Worm (Caenorhabditis elegans): ENCODE results near the gene bre-3.

The bre-3 gene

DNA sequence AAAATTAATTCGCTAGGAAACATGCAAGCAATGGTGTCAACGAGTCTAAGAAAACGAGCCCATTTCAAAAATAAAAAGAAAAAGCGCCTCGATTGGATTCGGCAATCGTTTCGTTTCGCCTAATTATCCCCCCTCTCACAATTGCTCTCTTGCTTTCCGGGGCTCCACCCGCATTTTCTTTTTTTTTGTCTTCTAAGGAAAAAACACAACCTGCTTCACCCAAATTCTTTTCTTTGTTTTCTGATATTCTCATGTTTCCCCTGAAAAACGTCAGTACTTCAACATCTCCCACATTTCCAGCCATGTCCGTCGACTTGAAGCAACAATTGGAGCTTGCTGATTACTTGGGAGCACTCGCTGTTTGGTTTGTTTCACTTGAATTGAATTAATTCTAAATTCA is 3.2 kb upstream of the bre-3 start, which contains the start of gene nlp-36:
nlp-36 (plus strand) TSS at position 301 of the 400 bp plus-strand sequence.
- TF ChIP-seq him-1 (tag; optimal IDR thresholded peaks at IDR 0.05) (peak; percentile 9), F37B4.10 (GFP tag; IDR thresholded peaks at IDR 0.05) (no peak)

DNA sequence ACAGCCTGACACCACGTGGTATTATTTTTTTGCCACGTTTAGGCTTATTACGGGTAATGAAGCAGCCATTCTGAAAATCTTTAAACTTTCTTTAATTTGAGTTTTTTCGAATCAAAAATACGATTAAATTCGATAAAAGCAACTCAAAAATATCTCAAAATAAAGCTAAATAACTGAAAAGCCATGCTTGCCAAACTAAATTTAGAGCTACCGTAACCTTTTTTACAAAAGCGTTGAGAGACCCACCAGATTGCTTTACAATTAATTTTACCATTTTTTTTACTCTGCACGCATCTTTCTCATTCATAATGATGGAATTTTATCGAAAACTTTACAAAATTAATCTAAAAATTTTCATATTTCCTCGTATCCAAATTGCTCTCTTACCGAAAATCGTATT is 2.8 kb upstream of the bre-3 start:
- TF ChIP-seq let-607 (tag; optimal IDR thresholded peaks at IDR 0.05) (no peak), madf-8 (GFP tag; conservative IDR thresholded peaks at IDR 0.05) (peak; percentile 73), F55B11.4 (tag; optimal IDR thresholded peaks at IDR 0.05; ENCODE audit: borderline replicate concordance, insufficient read depth) (no peak), B0035.1 (tag; optimal IDR thresholded peaks at IDR 0.05) (no peak), lsl-1 (GFP tag; optimal IDR thresholded peaks at IDR 0.05) (peak; percentile 70)

DNA sequence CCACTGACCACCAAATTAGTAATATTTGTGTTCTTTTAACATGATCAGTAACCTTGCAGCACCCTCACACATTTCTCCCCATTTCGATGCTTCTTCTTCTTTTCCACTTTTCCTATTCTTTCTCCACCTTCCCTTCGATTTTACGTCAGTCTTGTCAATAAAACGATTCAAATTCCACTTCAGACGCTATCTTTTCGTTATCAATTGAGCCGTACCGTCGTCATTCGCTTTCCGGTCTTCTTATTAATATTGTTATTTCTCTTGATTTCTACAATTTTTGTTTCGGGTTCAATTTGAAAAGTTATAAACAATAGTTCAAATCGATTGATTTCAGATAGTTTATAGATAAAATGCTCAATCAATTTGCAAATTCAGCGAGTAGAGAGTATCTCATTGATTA is 2.2 kb upstream of the bre-3 start:
- TF ChIP-seq nhr-80 (tag; optimal IDR thresholded peaks at IDR 0.05) (peak; percentile 55), nhr-90 (tag; optimal IDR thresholded peaks at IDR 0.05) (no peak), snpc-1.3 (tag; optimal IDR thresholded peaks at IDR 0.05; ENCODE audit: insufficient read depth) (no peak)

DNA sequence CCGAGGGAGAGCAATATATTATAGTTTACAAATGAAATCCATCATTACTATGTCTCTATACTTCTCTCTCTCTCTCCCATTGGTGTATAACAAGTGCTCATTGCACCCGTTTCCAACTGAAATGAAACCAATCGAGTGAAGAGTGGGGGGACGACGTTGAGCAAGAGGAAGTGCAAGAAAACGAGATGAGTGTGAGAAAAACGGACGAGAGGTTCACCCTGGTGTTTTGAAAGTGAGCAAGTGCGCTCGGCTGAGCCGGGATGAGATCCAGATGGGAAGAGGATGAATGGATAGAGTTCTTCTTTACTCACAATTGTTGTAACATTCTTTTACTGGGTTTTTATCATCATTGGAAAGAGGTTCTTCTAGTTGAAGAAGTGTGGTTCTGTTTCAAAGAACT is 1.6 kb downstream of the bre-3 start:
- TF ChIP-seq ceh-27 (GFP tag; optimal IDR thresholded peaks at IDR 0.05) (peak; percentile 20), nhr-80 (tag; optimal IDR thresholded peaks at IDR 0.05) (no peak), mcd-1 (GFP tag; IDR thresholded peaks at IDR 0.05) (0 out of 2 replicates have a peak, but pooled peaks have one; percentile 25), lin-35 (GFP tag; optimal IDR thresholded peaks at IDR 0.05) (peak in 1 of 3 experiments; percentile 19)

DNA sequence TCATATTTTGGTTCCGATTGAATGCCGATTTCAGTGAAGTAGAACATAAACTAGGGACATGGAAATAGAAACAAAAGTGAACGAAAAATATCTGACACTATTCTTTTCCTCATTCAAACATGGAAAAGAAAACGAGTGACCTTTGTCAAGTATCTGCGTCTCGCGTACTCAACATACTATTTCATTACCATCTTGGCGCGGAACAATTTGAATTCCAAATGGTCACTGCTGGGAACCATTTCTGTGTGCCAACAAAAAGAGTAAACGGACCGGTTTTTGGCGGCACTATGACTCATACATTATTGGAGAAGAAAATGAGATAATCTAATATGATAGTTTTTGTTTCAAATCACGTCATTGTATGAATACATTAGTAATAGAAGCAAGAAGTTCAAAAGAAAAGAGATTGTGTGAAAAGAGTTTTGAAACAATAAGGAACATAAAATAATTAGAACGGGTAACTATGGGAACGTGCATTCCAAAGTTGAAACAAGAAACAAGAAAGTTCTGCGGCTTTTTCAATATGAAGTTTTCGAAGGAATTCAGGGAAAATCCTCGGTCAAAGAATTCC is 2.8 kb downstream of the bre-3 start:
- TF ChIP-seq mcd-1 (GFP tag; IDR thresholded peaks at IDR 0.05) (no peak), F33H1.4 (GFP tag; IDR thresholded peaks at IDR 0.05) (no peak), F22D6.2 (tag; optimal IDR thresholded peaks at IDR 0.05) (no peak), akir-1 (GFP tag; optimal IDR thresholded peaks at IDR 0.05) (no peak), hlh-12 (tag; optimal IDR thresholded peaks at IDR 0.05) (no peak), Y53F4B.3 (GFP tag; IDR thresholded peaks at IDR 0.05) (no peak), unc-130 (GFP tag; optimal IDR thresholded peaks at IDR 0.05) (no peak), lsy-27 (tag; optimal IDR thresholded peaks at IDR 0.05; ENCODE audit: borderline replicate concordance, insufficient read depth) (no peak), bed-2 (GFP tag; IDR thresholded peaks at IDR 0.05) (no peak), gei-17 (GFP tag; optimal IDR thresholded peaks at IDR 0.05) (no peak), K11D2.4 (GFP tag; IDR thresholded peaks at IDR 0.05) (no peak), chd-7 (tag; optimal IDR thresholded peaks at IDR 0.05) (no peak), ztf-3 (GFP tag; optimal IDR thresholded peaks at IDR 0.05) (no peak)

DNA sequence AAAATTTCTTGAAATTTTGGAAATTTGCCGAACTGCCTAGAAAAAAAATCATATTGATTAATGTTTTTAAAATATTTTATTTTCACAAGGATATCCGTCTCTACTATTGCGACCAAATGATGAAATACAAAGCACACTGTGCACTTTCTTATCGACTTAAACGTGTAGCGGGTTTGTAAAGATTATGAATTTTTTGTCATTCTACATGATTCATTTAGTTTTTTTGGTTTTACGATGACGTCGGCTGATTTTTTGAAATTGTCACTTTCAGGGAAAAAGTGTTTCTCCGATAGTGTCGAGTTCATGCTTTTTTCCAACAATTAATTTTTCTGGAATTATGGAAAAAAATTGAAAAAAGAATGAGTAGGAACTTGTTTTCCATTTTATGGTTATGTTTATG is 8.7 kb downstream of the bre-3 start:
- TF ChIP-seq nhr-80 (tag; optimal IDR thresholded peaks at IDR 0.05) (peak; percentile 53), F33H1.4 (GFP tag; IDR thresholded peaks at IDR 0.05) (no peak)

DNA sequence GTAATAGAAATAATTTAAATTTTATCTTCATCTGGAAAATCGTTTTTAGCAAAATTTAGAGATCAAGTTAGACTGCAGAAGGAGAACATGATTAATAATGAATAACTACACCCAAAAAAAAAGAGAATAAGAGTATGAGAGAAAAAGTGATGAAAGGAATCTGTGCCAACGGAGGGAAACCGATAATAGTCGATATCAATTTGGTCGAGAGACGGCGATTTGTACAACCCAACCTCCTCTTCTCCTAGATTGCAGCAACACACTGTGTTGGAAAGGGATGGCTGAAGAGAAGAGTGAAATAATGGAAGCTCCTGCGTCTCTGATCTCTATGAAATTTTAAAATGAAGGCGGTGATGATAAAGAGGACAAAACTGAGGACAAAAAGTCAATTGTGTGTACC is 10.8 kb downstream of the bre-3 start:
- TF ChIP-seq repo-1 (tag; optimal IDR thresholded peaks at IDR 0.05), result no peak
- peak; percentile 96 for TF ChIP-seq nhr-80 (tag; optimal IDR thresholded peaks at IDR 0.05)
- 0 out of 2 replicates have a peak, but pooled peaks have one; percentile 24 for TF ChIP-seq nfyb-1 (GFP tag; IDR thresholded peaks at IDR 0.05)
- TF ChIP-seq ceh-91 (GFP tag; IDR thresholded peaks at IDR 0.05), result no peak
- TF ChIP-seq dox-1 (GFP tag; IDR thresholded peaks at IDR 0.05), result 0 out of 2 replicates have a peak, but pooled peaks have one; percentile 40
- TF ChIP-seq attf-5 (GFP tag; optimal IDR thresholded peaks at IDR 0.05), result peak; percentile 34
- TF ChIP-seq ets-4 (GFP tag; optimal IDR thresholded peaks at IDR 0.05), result peak; percentile 30
